Worm (Caenorhabditis elegans) whole organism, L4 larva: ENCODE data around the gene R07H5.16.

Experiments used
- F49E8.2 ChIP-seq: sonication (generic microtip); optimal IDR thresholded peaks from 2 replicates; lab custom pipeline; 2016; ENCODE audit warnings: missing compliant biosample characterization, mild to moderate bottlenecking, missing genetic modification characterization, borderline replicate concordance
- R02D3.7 ChIP-seq: fragments of 150-350 bp; sonication (generic microtip); optimal IDR thresholded peaks from 3 replicates; lab custom pipeline; 2014; ENCODE audit warnings: missing biosample characterization, missing genetic modification characterization
- T20F7.1 ChIP-seq: fragments of 200-800 bp; sonication (Bioruptor generic); optimal IDR thresholded peaks from 2 replicates; lab custom pipeline; 2018; ENCODE audit warnings: mild to moderate bottlenecking, missing genetic modification characterization, missing compliant biosample characterization
- Y48G9A.11 ChIP-seq: fragments of 200-800 bp; sonication (Bioruptor generic); IDR thresholded peaks from 2 replicates; pipeline ENCODE4 v1.3.6; 2022; ENCODE audit warnings: missing genetic modification reagents, missing genetic modification characterization, missing compliant biosample characterization
- Y75B8A.6 ChIP-seq: fragments of 200-800 bp; sonication (Bioruptor generic); IDR thresholded peaks from 2 replicates; pipeline ENCODE4 v1.3.6; 2022; ENCODE audit warnings: missing genetic modification reagents, missing genetic modification characterization, missing compliant biosample characterization
- ZK546.5 ChIP-seq, 2 experiments: sonication (generic microtip); optimal IDR thresholded peaks; 2 replicates each; lab custom pipeline; 2017; ENCODE audit warnings: missing biosample characterization in 2 of 2, missing genetic modification characterization in 2 of 2
- aha-1 ChIP-seq: fragments of 150-350 bp; peaks from one replicate; lab custom pipeline; 2014; ENCODE audit warnings: missing biosample characterization, missing genetic modification characterization
- aly-2 ChIP-seq: sonication (generic microtip); optimal IDR thresholded peaks from 2 replicates; lab custom pipeline; 2018; ENCODE audit warnings: missing biosample characterization, missing genetic modification characterization
- ama-1 ChIP-seq: fragments of 150-350 bp; optimal IDR thresholded peaks from 2 replicates; lab custom pipeline; 2014; ENCODE audit warnings: inconsistent platforms, mixed read lengths
- ceh-20 ChIP-seq: fragments of 200-800 bp; sonication (Bioruptor generic); IDR thresholded peaks from 2 replicates; pipeline ENCODE4 v1.3.6; 2022; ENCODE audit warnings: missing genetic modification reagents, missing genetic modification characterization, missing compliant biosample characterization
- ceh-28 ChIP-seq: fragments of 150-350 bp; optimal IDR thresholded peaks from 2 replicates; lab custom pipeline; 2014; ENCODE audit warnings: missing biosample characterization, missing genetic modification reagents, missing genetic modification characterization
- ceh-32 ChIP-seq: sonication (generic microtip); optimal IDR thresholded peaks from 2 replicates; lab custom pipeline; 2016; ENCODE audit warnings: mild to moderate bottlenecking, missing genetic modification characterization, missing compliant biosample characterization; ENCODE audit not compliant: poor library complexity
- ceh-62 ChIP-seq: sonication (generic microtip); optimal IDR thresholded peaks from 2 replicates; lab custom pipeline; 2017; ENCODE audit warnings: missing biosample characterization, missing genetic modification characterization
- ceh-82 ChIP-seq: sonication (generic microtip); optimal IDR thresholded peaks from 2 replicates; lab custom pipeline; 2017; ENCODE audit warnings: missing biosample characterization, missing genetic modification characterization
- ces-1 ChIP-seq: fragments of 150-350 bp; sonication (generic microtip); optimal IDR thresholded peaks from 4 replicates; lab custom pipeline; 2014; ENCODE audit warnings: missing biosample characterization, missing genetic modification reagents, missing genetic modification characterization
- ctbp-1 ChIP-seq: fragments of 200-800 bp; sonication (Bioruptor generic); IDR thresholded peaks from 2 replicates; pipeline ENCODE4 v1.3.6; 2022; ENCODE audit warnings: missing genetic modification reagents, missing genetic modification characterization, missing compliant biosample characterization
- daf-12 ChIP-seq: fragments of 150-350 bp; optimal IDR thresholded peaks from 2 replicates; lab custom pipeline; 2014; ENCODE audit warnings: missing biosample characterization, missing genetic modification reagents, missing genetic modification characterization
- dmd-9 ChIP-seq: fragments of 200-800 bp; sonication (Bioruptor generic); IDR thresholded peaks from 2 replicates; pipeline ENCODE4 v1.3.6; 2022; ENCODE audit warnings: missing genetic modification reagents, missing genetic modification characterization, missing compliant biosample characterization
- dpl-1 ChIP-seq: fragments of 150-350 bp; optimal IDR thresholded peaks from 2 replicates; lab custom pipeline; 2014; ENCODE audit warnings: missing biosample characterization, missing genetic modification reagents, missing genetic modification characterization
- egl-43 ChIP-seq: fragments of 200-800 bp; sonication (Bioruptor generic); IDR thresholded peaks from 2 replicates; pipeline ENCODE4 v1.3.6; 2022; ENCODE audit warnings: missing genetic modification reagents, missing genetic modification characterization, missing compliant biosample characterization
- fkh-10 ChIP-seq: fragments of 150-350 bp; optimal IDR thresholded peaks from 2 replicates; lab custom pipeline; 2014; ENCODE audit warnings: missing biosample characterization, missing genetic modification reagents, missing genetic modification characterization
- gei-8 ChIP-seq: fragments of 200-800 bp; sonication (Bioruptor generic); optimal IDR thresholded peaks from 2 replicates; lab custom pipeline; 2018; ENCODE audit warnings: mild to moderate bottlenecking, missing genetic modification characterization, missing compliant biosample characterization
- hlh-30 ChIP-seq: sonication (generic microtip); optimal IDR thresholded peaks from 2 replicates; lab custom pipeline; 2017; ENCODE audit warnings: antibody characterized with exemption, mild to moderate bottlenecking, missing genetic modification characterization, missing compliant biosample characterization; ENCODE audit not compliant: insufficient read depth
- jun-1 ChIP-seq: fragments of 150-350 bp; optimal IDR thresholded peaks from 2 replicates; lab custom pipeline; 2014; ENCODE audit warnings: missing biosample characterization, missing genetic modification reagents, missing genetic modification characterization
- lim-7 ChIP-seq: fragments of 200-800 bp; sonication (Bioruptor generic); IDR thresholded peaks from 2 replicates; pipeline ENCODE4 v1.3.6; 2022; ENCODE audit warnings: missing genetic modification characterization, missing compliant biosample characterization
- lin-1 ChIP-seq: fragments of 200-800 bp; sonication (Bioruptor generic); IDR thresholded peaks from 2 replicates; pipeline ENCODE4 v1.3.6; 2022; ENCODE audit warnings: missing genetic modification reagents, missing genetic modification characterization, missing compliant biosample characterization
- lin-29 ChIP-seq: fragments of 200-800 bp; sonication (Bioruptor generic); IDR thresholded peaks from 2 replicates; pipeline ENCODE4 v1.3.6; 2022; ENCODE audit warnings: missing genetic modification reagents, missing genetic modification characterization, missing compliant biosample characterization
- lsy-2 ChIP-seq, 2 experiments: fragments of 150-350 bp in 1 of 2; sonication (generic microtip) in 1 of 2; optimal IDR thresholded peaks; 2 replicates each; lab custom pipeline; 2014 to 2017; ENCODE audit warnings: missing biosample characterization in 2 of 2, missing genetic modification characterization in 2 of 2
- mdl-1 ChIP-seq, 2 experiments: fragments of 150-350 bp in 1 of 2; sonication (generic microtip) in 1 of 2; optimal IDR thresholded peaks; 2 replicates each; lab custom pipeline; 2014 to 2017; ENCODE audit warnings: missing biosample characterization in 2 of 2, missing genetic modification characterization in 2 of 2
- mxl-3 ChIP-seq: fragments of 200-800 bp; sonication (Bioruptor generic); optimal IDR thresholded peaks from 2 replicates; lab custom pipeline; 2018; ENCODE audit warnings: mild to moderate bottlenecking, missing genetic modification characterization, missing compliant biosample characterization
- nhr-10 ChIP-seq: fragments of 150-350 bp; optimal IDR thresholded peaks from 2 replicates; lab custom pipeline; 2014; ENCODE audit warnings: missing biosample characterization, missing genetic modification characterization
- nhr-102 ChIP-seq: sonication (generic microtip); optimal IDR thresholded peaks from 2 replicates; lab custom pipeline; 2016; ENCODE audit warnings: mild to moderate bottlenecking, missing genetic modification characterization, moderate library complexity, missing compliant biosample characterization
- nhr-11 ChIP-seq: fragments of 150-350 bp; optimal IDR thresholded peaks from 2 replicates; lab custom pipeline; 2014; ENCODE audit warnings: missing biosample characterization, missing genetic modification characterization
- nhr-28 ChIP-seq: fragments of 150-350 bp; optimal IDR thresholded peaks from 2 replicates; lab custom pipeline; 2014; ENCODE audit warnings: missing biosample characterization, missing genetic modification characterization
- nhr-42 ChIP-seq: fragments of 200-800 bp; sonication (Bioruptor generic); IDR thresholded peaks from 2 replicates; pipeline ENCODE4 v1.3.6; 2022; ENCODE audit warnings: missing genetic modification characterization, missing compliant biosample characterization
- nhr-6 ChIP-seq: fragments of 150-350 bp; optimal IDR thresholded peaks from 2 replicates; lab custom pipeline; 2014; ENCODE audit warnings: missing biosample characterization, missing genetic modification characterization
- nhr-77 ChIP-seq: fragments of 150-350 bp; optimal IDR thresholded peaks from 2 replicates; lab custom pipeline; 2014; ENCODE audit warnings: missing biosample characterization, missing genetic modification characterization
- pha-4 ChIP-seq, 2 experiments: fragments of 150-350 bp in 1 of 2; fragments of 200-800 bp in 1 of 2; sonication (Bioruptor generic) in 1 of 2; IDR thresholded peaks in 1 of 2; optimal IDR thresholded peaks in 1 of 2; 2 replicates each; pipeline versions ENCODE4 v1.3.6 to Lab custom; 2014 to 2022; ENCODE audit warnings: missing genetic modification characterization in 2 of 2, missing genetic modification reagents in 2 of 2, missing biosample characterization in 1 of 2, missing compliant biosample characterization in 1 of 2
- pqm-1 ChIP-seq: sonication (generic microtip); optimal IDR thresholded peaks from 2 replicates; lab custom pipeline; 2017; ENCODE audit warnings: missing biosample characterization, missing genetic modification characterization
- rbr-2 ChIP-seq: sonication (generic microtip); optimal IDR thresholded peaks from 2 replicates; lab custom pipeline; 2016; ENCODE audit warnings: missing genotype, missing genetic modification characterization, missing compliant biosample characterization
- saeg-2 ChIP-seq: fragments of 200-800 bp; sonication (Bioruptor generic); IDR thresholded peaks from 2 replicates; pipeline ENCODE4 v1.3.6; 2022; ENCODE audit warnings: missing genetic modification reagents, missing genetic modification characterization, missing compliant biosample characterization
- set-16 ChIP-seq: fragments of 200-800 bp; sonication (Bioruptor generic); IDR thresholded peaks from 2 replicates; pipeline ENCODE4 v1.3.6; 2022; ENCODE audit warnings: missing genetic modification reagents, missing genetic modification characterization, missing compliant biosample characterization
- skn-1 ChIP-seq: fragments of 150-350 bp; optimal IDR thresholded peaks from 2 replicates; lab custom pipeline; 2014; ENCODE audit warnings: missing biosample characterization, missing genetic modification characterization
- spr-1 ChIP-seq: sonication (generic microtip); optimal IDR thresholded peaks from 2 replicates; lab custom pipeline; 2016; ENCODE audit warnings: mild to moderate bottlenecking, missing genetic modification characterization, missing compliant biosample characterization
- tag-97 ChIP-seq: fragments of 200-800 bp; sonication (Bioruptor generic); IDR thresholded peaks from 2 replicates; pipeline ENCODE4 v1.3.6; 2022; ENCODE audit warnings: missing genetic modification characterization, missing compliant biosample characterization
- tra-1 ChIP-seq: fragments of 200-800 bp; sonication (Bioruptor generic); IDR thresholded peaks from 2 replicates; pipeline ENCODE4 v1.3.6; 2022; ENCODE audit warnings: missing genetic modification reagents, missing genetic modification characterization, missing compliant biosample characterization
- unc-39 ChIP-seq: sonication (generic microtip); optimal IDR thresholded peaks from 2 replicates; lab custom pipeline; 2017; ENCODE audit warnings: missing biosample characterization, missing genetic modification characterization
- vab-7 ChIP-seq: fragments of 200-800 bp; sonication (Bioruptor generic); IDR thresholded peaks from 2 replicates; pipeline ENCODE4 v1.3.6; 2022; ENCODE audit warnings: missing genetic modification reagents, missing genetic modification characterization, missing compliant biosample characterization
- zfp-2 ChIP-seq: sonication (generic microtip); optimal IDR thresholded peaks from 2 replicates; lab custom pipeline; 2016; ENCODE audit warnings: mild to moderate bottlenecking, missing genetic modification characterization, missing compliant biosample characterization
- zip-2 ChIP-seq: fragments of 150-350 bp; optimal IDR thresholded peaks from 2 replicates; lab custom pipeline; 2014; ENCODE audit warnings: missing biosample characterization, missing genetic modification characterization
- ztf-11 ChIP-seq: fragments of 150-350 bp; optimal IDR thresholded peaks from 2 replicates; lab custom pipeline; 2014; ENCODE audit warnings: missing biosample characterization, missing genetic modification characterization

The R07H5.16 gene

DNA sequence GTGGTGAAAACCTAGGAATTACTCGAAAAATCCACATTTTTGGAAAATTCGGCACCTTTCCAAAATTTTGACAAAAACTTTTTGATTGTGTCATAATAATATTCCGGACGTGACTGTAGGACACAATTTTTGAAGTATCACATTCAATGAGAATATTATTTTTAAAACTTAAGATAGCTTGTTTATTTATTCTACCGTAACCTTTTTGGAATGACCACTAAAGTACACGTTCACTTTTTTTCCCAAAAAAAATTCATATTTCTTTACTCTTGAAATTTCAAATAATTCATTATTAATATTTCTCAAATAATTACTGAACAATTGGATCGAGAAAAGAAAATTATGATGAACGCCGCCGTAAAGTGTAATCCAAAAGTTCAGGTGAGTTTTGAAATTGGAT, 8.1 kb downstream of the R07H5.16 start, which contains the start of gene R07H5.9:
R07H5.9 (plus strand) TSS at position 301 of the 400 bp plus-strand sequence.
- TF ChIP-seq jun-1 (no peak), hlh-30 (tag; lab: Kevin White, UChicago) (no peak)

DNA sequence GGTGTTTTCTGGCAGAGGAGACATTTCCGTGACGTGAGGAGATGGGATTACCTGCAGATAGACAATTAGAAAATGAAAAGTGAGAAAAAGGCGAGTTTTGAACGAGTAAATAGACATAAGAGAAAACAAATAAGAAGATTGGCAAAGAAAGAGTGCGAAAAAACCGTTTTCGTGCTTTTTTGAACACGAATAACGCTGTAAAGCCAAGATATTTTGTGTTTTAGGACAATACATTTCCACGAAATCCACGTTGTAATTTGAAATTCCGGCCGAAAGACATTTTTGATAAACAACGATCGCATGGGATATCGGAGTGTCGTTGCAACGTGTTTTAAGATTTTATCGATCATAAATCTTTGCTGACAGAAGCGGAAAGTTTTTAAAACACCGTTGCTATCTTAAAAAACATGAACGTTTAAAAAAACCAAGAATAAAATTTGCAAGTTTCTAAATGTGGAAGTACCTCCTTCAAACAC, 11.7 kb downstream of the R07H5.16 start, which contains the start of gene adk-1:
adk-1 (minus strand) TSS at position 51 of the 476 bp plus-strand sequence.
- no peak for TF ChIP-seq ceh-62 (tag; lab: Kevin White, UChicago)
- TF ChIP-seq lim-7 (GFP tag; lab: Robert Waterston, UW): no peak
- TF ChIP-seq nhr-28: no peak
- TF ChIP-seq nhr-11 (tag; lab: Kevin White, UChicago): no peak
- TF ChIP-seq nhr-6 (tag; lab: Kevin White, UChicago): peak; percentile 16
- TF ChIP-seq Y75B8A.6: no peak
- no peak for TF ChIP-seq ceh-28 (tag; lab: Kevin White, UChicago)
- TF ChIP-seq vab-7 (GFP tag; lab: Robert Waterston, UW): no peak
- no peak for TF ChIP-seq zip-2
- TF ChIP-seq T20F7.1 (GFP tag; lab: Kevin White, UChicago): peak; percentile 86
- TF ChIP-seq pha-4 (GFP tag; IDR thresholded peaks at IDR 0.05; lab: Robert Waterston, UW): no peak
- TF ChIP-seq pha-4 (tag; optimal IDR thresholded peaks at IDR 0.05; lab: Kevin White, UChicago): no peak
- no peak for TF ChIP-seq fkh-10 (GFP tag; lab: Kevin White, UChicago)
- no peak for TF ChIP-seq nhr-42 (GFP tag; lab: Robert Waterston, UW)
- no peak for TF ChIP-seq pqm-1 (tag; lab: Kevin White, UChicago)
- TF ChIP-seq R02D3.7 (tag; lab: Kevin White, UChicago): no peak
- TF ChIP-seq nhr-77 (tag; lab: Kevin White, UChicago): no peak
- peak in 1 of 2 experiments; percentile 13 for TF ChIP-seq lsy-2 (tag; optimal IDR thresholded peaks at IDR 0.05; lab: Kevin White, UChicago)
- no peak for TF ChIP-seq ceh-32 (tag; lab: Kevin White, UChicago)
- no peak for TF ChIP-seq nhr-102
- no peak for TF ChIP-seq daf-12 (tag; lab: Kevin White, UChicago)
- TF ChIP-seq mxl-3 (GFP tag; lab: Kevin White, UChicago): no peak
- TF ChIP-seq unc-39 (tag; lab: Kevin White, UChicago): no peak
- TF ChIP-seq mdl-1 (tag; optimal IDR thresholded peaks at IDR 0.05; lab: Kevin White, UChicago): no peak
- TF ChIP-seq dpl-1: peak; percentile 36
- no peak for TF ChIP-seq nhr-10
- TF ChIP-seq ZK546.5 (tag; optimal IDR thresholded peaks at IDR 0.05; lab: Kevin White, UChicago): no peak
- TF ChIP-seq skn-1 (tag; lab: Kevin White, UChicago): no peak
- TF ChIP-seq F49E8.2: no peak
- no peak for TF ChIP-seq aha-1 (tag; lab: Kevin White, UChicago)
- no peak for TF ChIP-seq ctbp-1 (GFP tag; lab: Robert Waterston, UW)
- TF ChIP-seq ceh-82 (tag; lab: Kevin White, UChicago): no peak
- no peak for TF ChIP-seq gei-8 (GFP tag; lab: Kevin White, UChicago)

DNA sequence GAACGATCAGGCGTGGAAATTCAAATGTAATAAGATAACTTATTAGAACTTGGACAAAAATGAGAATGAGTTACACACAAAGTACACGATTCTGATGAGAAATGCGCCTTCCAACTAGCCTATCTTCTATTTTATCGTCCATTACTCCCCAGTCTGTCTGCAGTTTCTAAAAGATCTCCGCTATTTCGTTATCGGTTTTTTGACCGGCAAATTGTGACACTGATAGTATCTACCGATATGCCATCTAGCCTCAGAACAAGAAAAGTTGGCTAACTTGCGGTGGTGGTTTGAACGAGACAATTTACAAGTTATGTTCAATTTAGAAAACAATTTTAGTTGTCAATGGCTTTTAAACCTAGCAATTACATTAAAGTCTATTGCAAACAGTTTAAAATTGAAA, 12.4 kb downstream of the R07H5.16 start:
- TF ChIP-seq tag-97 (GFP tag; lab: Robert Waterston, UW) (no peak), egl-43 (no peak), ama-1 (lab: Kevin White, UChicago) (no peak), saeg-2 (GFP tag; lab: Robert Waterston, UW) (no peak), Y48G9A.11 (GFP tag; lab: Robert Waterston, UW) (no peak), fkh-10 (GFP tag; lab: Kevin White, UChicago) (no peak), dmd-9 (GFP tag; lab: Robert Waterston, UW) (no peak), spr-1 (tag; lab: Kevin White, UChicago) (no peak), lin-29 (GFP tag; lab: Robert Waterston, UW) (no peak), tra-1 (GFP tag; lab: Robert Waterston, UW) (0 out of 2 replicates have a peak, but pooled peaks have one; percentile 30), ces-1 (GFP tag; lab: Kevin White, UChicago) (no peak), lin-1 (GFP tag; lab: Robert Waterston, UW) (0 out of 2 replicates have a peak, but pooled peaks have one; percentile 8), rbr-2 (tag; lab: Kevin White, UChicago) (no peak), ztf-11 (no peak), unc-39 (tag; lab: Kevin White, UChicago) (no peak), aly-2 (no peak), ceh-20 (GFP tag; lab: Robert Waterston, UW) (no peak), zfp-2 (tag; lab: Kevin White, UChicago) (no peak), set-16 (GFP tag; lab: Robert Waterston, UW) (no peak), vab-7 (GFP tag; lab: Robert Waterston, UW) (no peak)
